Worm (Caenorhabditis elegans) whole organism, mixed stage, embryonic: Measurements from ENCODE around the gene Y38E10A.35.

Source experiments
- bed-3 ChIP-seq: fragments of 200-800 bp; sonication (Bioruptor generic); optimal IDR thresholded peaks from 3 replicates; lab custom pipeline; 2018; ENCODE audit warnings: mild to moderate bottlenecking, missing genetic modification characterization, moderate library complexity, missing compliant biosample characterization
- ceh-39 ChIP-seq: fragments of 150-350 bp; optimal IDR thresholded peaks from 2 replicates; lab custom pipeline; 2014; ENCODE audit warnings: missing biosample characterization, missing genetic modification characterization
- ceh-43 ChIP-seq: fragments of 200-800 bp; sonication (Bioruptor generic); optimal IDR thresholded peaks from 2 replicates; lab custom pipeline; 2018; ENCODE audit warnings: mild to moderate bottlenecking, missing genetic modification characterization, moderate library complexity, missing compliant biosample characterization
- ceh-83 ChIP-seq: fragments of 200-800 bp; sonication (Bioruptor generic); optimal IDR thresholded peaks from 2 replicates; lab custom pipeline; 2018; ENCODE audit warnings: mild to moderate bottlenecking, missing genetic modification characterization, missing compliant biosample characterization
- ces-1 ChIP-seq: fragments of 150-350 bp; optimal IDR thresholded peaks from 2 replicates; lab custom pipeline; 2014; ENCODE audit warnings: missing biosample characterization, missing genetic modification reagents, missing genetic modification characterization
- cnd-1 ChIP-seq: fragments of 200-800 bp; sonication (Bioruptor generic); optimal IDR thresholded peaks from 2 replicates; lab custom pipeline; 2018; ENCODE audit warnings: mild to moderate bottlenecking, missing genetic modification characterization, missing compliant biosample characterization
- drap-1 ChIP-seq: fragments of 200-800 bp; sonication (Bioruptor generic); optimal IDR thresholded peaks from 3 replicates; lab custom pipeline; 2018; ENCODE audit warnings: mild to moderate bottlenecking, missing genetic modification characterization, missing compliant biosample characterization
- ham-2 ChIP-seq: fragments of 200-800 bp; sonication (Bioruptor generic); optimal IDR thresholded peaks from 2 replicates; lab custom pipeline; 2018; ENCODE audit warnings: mild to moderate bottlenecking, missing genetic modification characterization, missing compliant biosample characterization
- hlh-1 ChIP-seq: fragments of 150-350 bp; optimal IDR thresholded peaks from 2 replicates; lab custom pipeline; 2014; ENCODE audit warnings: missing biosample characterization, missing genetic modification reagents, missing genetic modification characterization
- lin-13 ChIP-seq: fragments of 150-350 bp; optimal IDR thresholded peaks from 2 replicates; lab custom pipeline; 2014; ENCODE audit warnings: missing biosample characterization, missing genetic modification characterization
- lin-32 ChIP-seq: fragments of 200-800 bp; sonication (Bioruptor generic); optimal IDR thresholded peaks from 2 replicates; lab custom pipeline; 2018; ENCODE audit warnings: mild to moderate bottlenecking, missing genetic modification characterization, missing compliant biosample characterization
- lsy-2 ChIP-seq: fragments of 150-350 bp; optimal IDR thresholded peaks from 2 replicates; lab custom pipeline; 2014; ENCODE audit warnings: missing biosample characterization, missing genetic modification characterization
- mab-5 ChIP-seq: fragments of 150-350 bp; optimal IDR thresholded peaks from 2 replicates; lab custom pipeline; 2014; ENCODE audit warnings: missing biosample characterization, missing genetic modification characterization
- mep-1 ChIP-seq: fragments of 150-350 bp; optimal IDR thresholded peaks from 2 replicates; lab custom pipeline; 2017; ENCODE audit warnings: missing biosample characterization, missing genetic modification reagents, missing genetic modification characterization, inconsistent platforms
- mls-2 ChIP-seq: sonication (generic microtip); optimal IDR thresholded peaks from 2 replicates; lab custom pipeline; 2016; ENCODE audit warnings: mild to moderate bottlenecking, missing genetic modification characterization, moderate library complexity, missing compliant biosample characterization
- nhr-12 ChIP-seq: fragments of 150-350 bp; optimal IDR thresholded peaks from 2 replicates; lab custom pipeline; 2014; ENCODE audit warnings: missing biosample characterization, missing genetic modification characterization
- nhr-2 ChIP-seq: fragments of 150-350 bp; optimal IDR thresholded peaks from 2 replicates; lab custom pipeline; 2014; ENCODE audit warnings: missing biosample characterization, missing genetic modification characterization
- nhr-237 ChIP-seq: fragments of 150-350 bp; optimal IDR thresholded peaks from 2 replicates; lab custom pipeline; 2014; ENCODE audit warnings: missing biosample characterization, missing genetic modification characterization
- nhr-28 ChIP-seq: fragments of 150-350 bp; optimal IDR thresholded peaks from 2 replicates; lab custom pipeline; 2014; ENCODE audit warnings: missing biosample characterization, missing genetic modification characterization
- nhr-76 ChIP-seq: sonication (generic microtip); optimal IDR thresholded peaks from 2 replicates; lab custom pipeline; 2017; ENCODE audit warnings: missing biosample characterization, missing genetic modification characterization
- pha-4 ChIP-seq: fragments of 150-350 bp; optimal IDR thresholded peaks from 2 replicates; lab custom pipeline; 2018; ENCODE audit warnings: missing biosample characterization, missing genetic modification reagents, missing genetic modification characterization
- sem-2 ChIP-seq: fragments of 200-800 bp; sonication (Bioruptor generic); optimal IDR thresholded peaks from 2 replicates; lab custom pipeline; 2018; ENCODE audit warnings: mild to moderate bottlenecking, missing genetic modification characterization, missing compliant biosample characterization
- snpc-4 ChIP-seq: fragments of 150-350 bp; optimal IDR thresholded peaks from 2 replicates; lab custom pipeline; 2014; ENCODE audit warnings: missing biosample characterization, missing genetic modification characterization
- tbx-8 ChIP-seq: fragments of 200-800 bp; sonication (Bioruptor generic); optimal IDR thresholded peaks from 2 replicates; lab custom pipeline; 2018; ENCODE audit warnings: mild to moderate bottlenecking, missing genetic modification characterization, moderate library complexity, missing compliant biosample characterization
- unc-120 ChIP-seq: sonication (generic microtip); optimal IDR thresholded peaks from 2 replicates; lab custom pipeline; 2017; ENCODE audit warnings: missing genetic modification characterization, missing compliant biosample characterization; ENCODE audit not compliant: poor library complexity, severe bottlenecking
- unc-39 ChIP-seq: fragments of 150-350 bp; optimal IDR thresholded peaks from 2 replicates; lab custom pipeline; 2014; ENCODE audit warnings: missing biosample characterization, missing genetic modification characterization
- unc-62 ChIP-seq: fragments of 150-350 bp; optimal IDR thresholded peaks from 2 replicates; lab custom pipeline; 2014; ENCODE audit warnings: missing biosample characterization, missing genetic modification reagents, missing genetic modification characterization
- zip-8 ChIP-seq: fragments of 150-350 bp; optimal IDR thresholded peaks from 2 replicates; lab custom pipeline; 2014; ENCODE audit warnings: missing biosample characterization, missing genetic modification characterization
- ztf-11 ChIP-seq: fragments of 150-350 bp; optimal IDR thresholded peaks from 2 replicates; lab custom pipeline; 2014; ENCODE audit warnings: missing biosample characterization, missing genetic modification characterization

The Y38E10A.35 gene

ce11 chrII:12574668-12575067, 2.0 kb upstream of the Y38E10A.35 start, which contains the start of gene Y38E10A.3:
TSS of gene Y38E10A.3 (minus strand) at chrII:12574768.
- TF ChIP-seq zip-8 (no peak), hlh-1 (no peak), tbx-8 (GFP tag; lab: Kevin White, UChicago) (no peak), nhr-28 (tag; lab: Kevin White, UChicago) (no peak), ces-1 (GFP tag; lab: Kevin White, UChicago) (no peak), bed-3 (GFP tag; lab: Kevin White, UChicago) (no peak), nhr-76 (tag; lab: Kevin White, UChicago) (no peak), lsy-2 (tag; lab: Kevin White, UChicago) (no peak), nhr-237 (tag; lab: Kevin White, UChicago) (no peak), drap-1 (GFP tag; lab: Kevin White, UChicago) (no peak), unc-39 (tag; lab: Kevin White, UChicago) (no peak), unc-62 (GFP tag; lab: Kevin White, UChicago) (no peak)

DNA sequence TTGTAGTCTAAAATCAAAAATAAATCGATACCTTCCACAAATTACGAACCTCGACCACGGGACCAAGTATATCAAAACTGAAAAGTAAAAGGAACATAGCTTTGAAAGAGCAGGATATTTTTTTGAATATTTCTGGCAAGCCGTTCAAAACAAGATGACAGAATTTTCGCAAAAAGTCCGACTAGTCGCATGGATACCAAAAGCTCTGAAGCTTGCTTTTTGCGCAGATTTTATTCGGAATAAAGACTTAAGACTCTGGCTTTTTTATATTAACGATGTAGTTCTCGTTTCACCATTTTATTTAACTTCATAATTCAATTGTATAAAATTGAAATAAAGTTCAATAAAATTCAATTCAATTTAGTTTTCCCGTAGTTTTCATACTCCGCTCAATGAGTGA, 881 bp upstream of the Y38E10A.35 start, which contains the start of gene Y38E10A.2:
TSS of gene Y38E10A.2 (minus strand) at position 101 of the 400 bp plus-strand sequence.
- no peak for TF ChIP-seq mls-2 (tag; lab: Kevin White, UChicago)
- no peak for TF ChIP-seq snpc-4 (tag; lab: Kevin White, UChicago)
- TF ChIP-seq unc-39 (tag; lab: Kevin White, UChicago) = no peak
- TF ChIP-seq zip-8 = no peak
- no peak for TF ChIP-seq mab-5 (tag; lab: Kevin White, UChicago)
- TF ChIP-seq mep-1 = no peak
- no peak for TF ChIP-seq ham-2
- TF ChIP-seq unc-120 (tag; lab: Kevin White, UChicago) = no peak
- no peak for TF ChIP-seq nhr-28 (tag; lab: Kevin White, UChicago)
- no peak for TF ChIP-seq lin-32
- no peak for TF ChIP-seq nhr-76 (tag; lab: Kevin White, UChicago)
- TF ChIP-seq nhr-237 (tag; lab: Kevin White, UChicago) = no peak
- TF ChIP-seq ztf-11 (tag; lab: Kevin White, UChicago) = no peak
- TF ChIP-seq ces-1 (GFP tag; lab: Kevin White, UChicago) = no peak
- TF ChIP-seq pha-4 (tag; lab: Kevin White, UChicago) = no peak

- TF ChIP-seq unc-120 (tag; lab: Kevin White, UChicago) (no peak), lsy-2 (tag; lab: Kevin White, UChicago) (no peak)
- TF ChIP-seq, all 35 proteins: peak for 0
Observed at ce11 chrII:12570523-12570922, 2.1 kb downstream of the Y38E10A.35 start, which contains the start of gene Y38E10A.1. TSS of gene Y38E10A.1 (minus strand) at chrII:12570623.

- TF ChIP-seq unc-120 (tag; lab: Kevin White, UChicago) (no peak), ces-1 (GFP tag; lab: Kevin White, UChicago) (no peak), lin-13 (tag; lab: Kevin White, UChicago) (no peak), ceh-83 (GFP tag; lab: Kevin White, UChicago) (no peak), snpc-4 (tag; lab: Kevin White, UChicago) (no peak), nhr-12 (tag; lab: Kevin White, UChicago) (no peak), sem-2 (no peak), hlh-1 (no peak), pha-4 (tag; lab: Kevin White, UChicago) (no peak)
Observed at ce11 chrII:12565851-12566250, 6.8 kb downstream of the Y38E10A.35 start, which contains the start of gene F49C5.7. TSS of gene F49C5.7 (plus strand) at chrII:12566151.

DNA sequence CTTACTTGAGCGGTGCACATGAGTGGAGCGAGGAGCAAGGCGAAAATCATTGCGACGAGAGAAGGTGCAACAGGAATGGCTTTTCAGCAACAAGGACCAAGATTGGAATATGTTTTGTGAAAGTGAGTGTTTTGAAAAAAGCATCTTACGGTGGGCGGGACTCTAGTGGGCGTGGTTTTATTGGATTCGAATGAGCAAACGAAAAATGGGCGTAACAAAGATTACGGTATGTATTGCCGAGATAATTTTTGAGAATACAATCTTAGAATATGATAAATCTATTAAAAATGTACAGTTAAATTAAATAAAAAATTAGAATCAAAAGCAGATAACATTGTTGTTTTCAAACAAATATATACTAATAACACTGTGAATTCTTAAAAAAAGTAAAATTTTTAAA, 12.4 kb downstream of the Y38E10A.35 start, which contains the start of gene F49C5.12:
TSS of gene F49C5.12 (minus strand) at position 101 of the 400 bp plus-strand sequence.
- no peak for TF ChIP-seq nhr-12 (tag; lab: Kevin White, UChicago)
- TF ChIP-seq unc-39 (tag; lab: Kevin White, UChicago) = no peak
- no peak for TF ChIP-seq ceh-43
- TF ChIP-seq ceh-39 (tag; lab: Kevin White, UChicago) = no peak
- no peak for TF ChIP-seq ztf-11 (tag; lab: Kevin White, UChicago)
- TF ChIP-seq nhr-2 (tag; lab: Kevin White, UChicago) = no peak
- no peak for TF ChIP-seq sem-2
- TF ChIP-seq unc-62 (GFP tag; lab: Kevin White, UChicago) = no peak
- TF ChIP-seq mab-5 (tag; lab: Kevin White, UChicago) = no peak
- TF ChIP-seq cnd-1 (tag; lab: Kevin White, UChicago) = no peak
- TF ChIP-seq pha-4 (tag; lab: Kevin White, UChicago) = no peak
- TF ChIP-seq nhr-76 (tag; lab: Kevin White, UChicago) = no peak
